Worm (Caenorhabditis elegans) whole organism, L1 larva: Measurements from ENCODE around the gene catp-8.

Experiments used
- C04F5.9 ChIP-seq: sonication (generic microtip); optimal IDR thresholded peaks from 2 replicates; lab custom pipeline; 2016; ENCODE audit warnings: missing genetic modification characterization, missing compliant biosample characterization
- elt-2 ChIP-seq: sonication (generic microtip); optimal IDR thresholded peaks from 2 replicates; lab custom pipeline; 2016; ENCODE audit warnings: missing genetic modification characterization, mild to moderate bottlenecking, inconsistent platforms, missing compliant biosample characterization, missing genetic modification reagents
- elt-3 ChIP-seq, 6 experiments: fragments of 150-350 bp in 1 of 6; sonication (generic microtip); optimal IDR thresholded peaks; 2 replicates each; lab custom pipeline; 2017 to 2018; ENCODE audit warnings: missing biosample characterization in 6 of 6, missing genetic modification characterization in 6 of 6, inconsistent platforms in 1 of 6
- fkh-8 ChIP-seq: sonication (generic microtip); optimal IDR thresholded peaks from 2 replicates; lab custom pipeline; 2016; ENCODE audit warnings: mild to moderate bottlenecking, missing genetic modification characterization, missing compliant biosample characterization
- pqm-1 ChIP-seq: sonication (generic microtip); optimal IDR thresholded peaks from 3 replicates; lab custom pipeline; 2017; ENCODE audit warnings: missing biosample characterization, missing genetic modification characterization
- rnt-1 ChIP-seq: sonication (generic microtip); optimal IDR thresholded peaks from 2 replicates; lab custom pipeline; 2016; ENCODE audit warnings: mild to moderate bottlenecking, missing genetic modification characterization, moderate library complexity, missing compliant biosample characterization
- xbp-1 ChIP-seq: sonication (generic microtip); optimal IDR thresholded peaks from 2 replicates; lab custom pipeline; 2016; ENCODE audit warnings: missing genetic modification characterization, missing compliant biosample characterization

ce11 chrIV:11486859-11487258 is 7.8 kb upstream of the catp-8 start:
- TF ChIP-seq pqm-1 (tag; lab: Kevin White, UChicago): no peak
- no peak for TF ChIP-seq fkh-8
- TF ChIP-seq elt-2: no peak
- no peak for TF ChIP-seq C04F5.9 (tag; lab: Kevin White, UChicago)
- no peak for TF ChIP-seq rnt-1 (tag; lab: Kevin White, UChicago)
- no peak for TF ChIP-seq xbp-1 (tag; lab: Kevin White, UChicago)
- TF ChIP-seq elt-3 (tag; optimal IDR thresholded peaks at IDR 0.05; lab: Kevin White, UChicago): no peak
